Worm (Caenorhabditis elegans) whole organism, early embryonic: ENCODE results near the gene Y66D12A.21.

Experiments
- F13C5.2 ChIP-seq: sonication (generic microtip); optimal IDR thresholded peaks from 2 replicates; lab custom pipeline; 2017; ENCODE audit warnings: mild to moderate bottlenecking, missing genetic modification characterization, inconsistent platforms, missing compliant biosample characterization
- aly-1 ChIP-seq: sonication (generic microtip); optimal IDR thresholded peaks from 2 replicates; lab custom pipeline; 2016; ENCODE audit warnings: missing genetic modification characterization, missing compliant biosample characterization
- ama-1 ChIP-seq: fragments of 150-350 bp; optimal IDR thresholded peaks from 2 replicates; lab custom pipeline; 2014
- ets-7 ChIP-seq: sonication (generic microtip); optimal IDR thresholded peaks from 2 replicates; lab custom pipeline; 2016; ENCODE audit warnings: missing genotype, missing genetic modification characterization, missing compliant biosample characterization
- flt-1 ChIP-seq: fragments of 200-800 bp; sonication (Bioruptor generic); IDR thresholded peaks from 2 replicates; pipeline ENCODE4 v1.3.6; 2022; ENCODE audit warnings: missing genetic modification characterization, missing compliant biosample characterization
- hmbx-1 ChIP-seq: sonication (generic microtip); optimal IDR thresholded peaks from 2 replicates; lab custom pipeline; 2016; ENCODE audit warnings: mild to moderate bottlenecking, missing genetic modification characterization, missing compliant biosample characterization
- hmg-4 ChIP-seq: fragments of 200-800 bp; sonication (Bioruptor generic); optimal IDR thresholded peaks from 2 replicates; lab custom pipeline; 2018; ENCODE audit warnings: mild to moderate bottlenecking, missing genetic modification characterization, missing compliant biosample characterization
- pes-1 ChIP-seq: fragments of 200-800 bp; sonication (Bioruptor generic); IDR thresholded peaks from 2 replicates; pipeline ENCODE4 v1.3.6; 2022; ENCODE audit warnings: missing genetic modification reagents, missing genetic modification characterization, missing compliant biosample characterization
- scrt-1 ChIP-seq: fragments of 200-800 bp; sonication (Bioruptor generic); IDR thresholded peaks from 2 replicates; pipeline ENCODE4 v1.3.6; 2022; ENCODE audit warnings: missing genetic modification characterization, missing compliant biosample characterization
- sea-1 ChIP-seq: fragments of 200-800 bp; sonication (Bioruptor generic); conservative IDR thresholded peaks from 2 replicates; pipeline ENCODE4 v1.3.6; 2022; ENCODE audit warnings: missing genetic modification characterization, missing compliant biosample characterization
- tbx-37 ChIP-seq: fragments of 200-800 bp; sonication (Bioruptor generic); conservative IDR thresholded peaks from 2 replicates; pipeline ENCODE4 v1.3.6; 2022; ENCODE audit warnings: missing genetic modification reagents, missing genetic modification characterization, missing compliant biosample characterization
- tra-4 ChIP-seq: sonication (generic microtip); optimal IDR thresholded peaks from 2 replicates; lab custom pipeline; 2017; ENCODE audit warnings: missing genetic modification characterization, missing compliant biosample characterization

- TF ChIP-seq ets-7 (tag; lab: Kevin White, UChicago) (no peak), F13C5.2 (tag; lab: Kevin White, UChicago) (no peak), scrt-1 (GFP tag; lab: Robert Waterston, UW) (no peak), ama-1 (lab: Kevin White, UChicago) (no peak), aly-1 (tag; lab: Kevin White, UChicago) (no peak), hmbx-1 (tag; lab: Kevin White, UChicago) (no peak), tra-4 (tag; lab: Kevin White, UChicago) (no peak), flt-1 (no peak), sea-1 (GFP tag; lab: Robert Waterston, UW) (no peak), pes-1 (GFP tag; lab: Robert Waterston, UW) (no peak), tbx-37 (no peak), hmg-4 (no peak)
These were observed 19.0 kb upstream of the Y66D12A.21 start for ce11 chrIII:11524073-11524472.
